Fruit fly (Drosophila melanogaster): ENCODE results near the gene TSG101.

The TSG101 gene

DNA sequence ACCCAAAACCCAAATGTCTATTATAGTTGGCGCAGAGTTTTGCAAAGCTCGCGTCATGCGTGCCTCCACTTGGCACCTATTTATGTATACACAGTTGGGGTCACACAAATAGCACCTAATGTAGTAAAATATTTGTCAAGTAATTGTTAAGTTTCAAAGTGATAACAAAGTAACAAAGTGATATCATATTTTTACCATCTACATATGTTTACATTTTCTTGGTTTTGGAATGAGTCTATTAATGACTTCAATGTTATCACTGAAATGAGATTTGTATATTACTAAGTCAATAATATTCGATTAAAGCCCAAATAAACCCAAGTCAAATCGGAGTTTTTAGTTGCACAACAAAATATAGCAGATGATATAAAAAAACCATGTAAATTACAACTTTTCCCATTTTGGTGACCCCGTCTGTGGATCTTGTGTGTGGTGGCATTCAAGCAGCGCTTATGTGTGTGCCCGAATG lies 30.4 kb downstream of the TSG101 start (continued):
- peak; percentile 60 for TF ChIP-seq CG3407 (GFP tag; optimal IDR thresholded peaks at IDR 0.05)
- TF ChIP-seq CG11085 (GFP tag; IDR thresholded peaks at IDR 0.05), result no peak
- peak in 1 of 2 experiments; percentile 35 for TF ChIP-seq crp (GFP tag; optimal IDR thresholded peaks at IDR 0.05)
- peak; percentile 8 for TF ChIP-seq NC2β (GFP tag; optimal IDR thresholded peaks at IDR 0.05)
- TF ChIP-seq HLH3B (GFP tag; IDR thresholded peaks at IDR 0.05), result peak; percentile 38; the same call in 1 of the 2 replicates
- TF ChIP-seq Hey (tag; optimal IDR thresholded peaks at IDR 0.05), result peak; percentile 10
- TF ChIP-seq CG17829 (tag; optimal IDR thresholded peaks at IDR 0.05), result peak; percentile 46
- TF ChIP-seq CG9876 (GFP tag; optimal IDR thresholded peaks at IDR 0.05), result peak; percentile 24
- TF ChIP-seq trh (GFP tag; optimal IDR thresholded peaks at IDR 0.05), result no peak
- TF ChIP-seq CG10979 (tag; optimal IDR thresholded peaks at IDR 0.05), result peak; percentile 70
- no peak for TF ChIP-seq CG14860 (GFP tag; IDR thresholded peaks at IDR 0.05; ENCODE audit: partially characterized antibody)
- no peak for TF ChIP-seq Nf-YA (GFP tag; IDR thresholded peaks at IDR 0.05)
- peak; percentile 31 for TF ChIP-seq CG6654 (GFP tag; optimal IDR thresholded peaks at IDR 0.05)
- TF ChIP-seq CG12104 (GFP tag; optimal IDR thresholded peaks at IDR 0.05), result peak; percentile 78
- TF ChIP-seq CG4424 (GFP tag; optimal IDR thresholded peaks at IDR 0.05), result peak; percentile 54
- peak; percentile 39; the same call in 1 of the 2 replicates for TF ChIP-seq sob (GFP tag; IDR thresholded peaks at IDR 0.05)
- TF ChIP-seq Pdp1 (GFP tag; optimal IDR thresholded peaks at IDR 0.05), result peak; percentile 44 to 55
- TF ChIP-seq CG18764 (GFP tag; optimal IDR thresholded peaks at IDR 0.05), result peak; percentile 39
- TF ChIP-seq stwl (tag; optimal IDR thresholded peaks at IDR 0.05), result no peak
- no peak for TF ChIP-seq CG34422 (GFP tag; IDR thresholded peaks at IDR 0.05)
- peak; percentile 45 for TF ChIP-seq CG12236 (GFP tag; optimal IDR thresholded peaks at IDR 0.05)
- TF ChIP-seq CG5245 (GFP tag; optimal IDR thresholded peaks at IDR 0.05), result peak; percentile 43
- TF ChIP-seq prd (optimal IDR thresholded peaks at IDR 0.05), result no peak
- peak; percentile 41; the same call in 2 of the 3 replicates for TF ChIP-seq prd (GFP tag; IDR thresholded peaks at IDR 0.05)
- TF ChIP-seq wor (GFP tag; IDR thresholded peaks at IDR 0.05), result 0 out of 2 replicates have a peak, but pooled peaks have one; percentile 36
- peak; percentile 79 for TF ChIP-seq Drgx (GFP tag; IDR thresholded peaks at IDR 0.05)
- peak; percentile 58 for TF ChIP-seq CG4820 (GFP tag; optimal IDR thresholded peaks at IDR 0.05)
- no peak for TF ChIP-seq tna (GFP tag; IDR thresholded peaks at IDR 0.05; ENCODE audit: partially characterized antibody)
- TF ChIP-seq hth (optimal IDR thresholded peaks at IDR 0.05), result no peak
- peak; percentile 28 for TF ChIP-seq Vsx1 (GFP tag; optimal IDR thresholded peaks at IDR 0.05)
- TF ChIP-seq Lim3 (GFP tag; IDR thresholded peaks at IDR 0.05), result no peak
- peak; percentile 31 for TF ChIP-seq CG34376 (GFP tag; optimal IDR thresholded peaks at IDR 0.05)
- TF ChIP-seq CG6854 (GFP tag; optimal IDR thresholded peaks at IDR 0.05), result peak; percentile 72
- 0 out of 3 replicates have a peak, but pooled peaks have one; percentile 6 for TF ChIP-seq CG11560 (tag; IDR thresholded peaks at IDR 0.05)
- TF ChIP-seq maf-S (GFP tag; optimal IDR thresholded peaks at IDR 0.05), result peak; percentile 52
- peak; percentile 76 for TF ChIP-seq HHEX (GFP tag; optimal IDR thresholded peaks at IDR 0.05)
- TF ChIP-seq ac (GFP tag; optimal IDR thresholded peaks at IDR 0.05), result no peak
- peak; percentile 22; the same call in 1 of the 3 replicates for TF ChIP-seq jigr1 (GFP tag; IDR thresholded peaks at IDR 0.05)
- peak; percentile 54 for TF ChIP-seq ewg (GFP tag; optimal IDR thresholded peaks at IDR 0.05)
- TF ChIP-seq zen2 (GFP tag; IDR thresholded peaks at IDR 0.05; ENCODE audit: partially characterized antibody), result no peak
- TF ChIP-seq CG31388 (GFP tag; optimal IDR thresholded peaks at IDR 0.05), result peak; percentile 50
- TF ChIP-seq Gsc (GFP tag; IDR thresholded peaks at IDR 0.05), result no peak
- peak; percentile 52 for TF ChIP-seq Chrac-16 (GFP tag; optimal IDR thresholded peaks at IDR 0.05)
- TF ChIP-seq bbx (GFP tag; IDR thresholded peaks at IDR 0.05; ENCODE audit: partially characterized antibody), result no peak
- TF ChIP-seq CHES-1-like (GFP tag; optimal IDR thresholded peaks at IDR 0.05), result peak; percentile 22
- TF ChIP-seq sug (tag; optimal IDR thresholded peaks at IDR 0.05), result peak; percentile 53
- no peak; the same call in 1 of the 2 replicates for TF ChIP-seq Atf6 (GFP tag; IDR thresholded peaks at IDR 0.05)
- TF ChIP-seq CG18011 (GFP tag; optimal IDR thresholded peaks at IDR 0.05), result peak; percentile 33
- TF ChIP-seq Deaf1 (tag; optimal IDR thresholded peaks at IDR 0.05), result peak; percentile 48
- TF ChIP-seq E2f1 (GFP tag; IDR thresholded peaks at IDR 0.05), result 0 out of 2 replicates have a peak, but pooled peaks have one; percentile 19
